Fruit fly (Drosophila melanogaster): ENCODE data around the gene CG6216.

- TF ChIP-seq CG7101 (tag; optimal IDR thresholded peaks at IDR 0.05), result no peak
- TF ChIP-seq Clk (GFP tag; optimal IDR thresholded peaks at IDR 0.05), result no peak
- no peak for TF ChIP-seq CG14711 (tag; optimal IDR thresholded peaks at IDR 0.05)
These were observed 2.9 kb downstream of the CG6216 start for dm6 chr3L:11147675-11148074.

Data from whole organism, adult.